Worm (Caenorhabditis elegans) whole organism, L4 larva: ENCODE results near the gene eppl-1.

Experiments used
- D1046.2 ChIP-seq: fragments of 200-800 bp; sonication (Bioruptor generic); IDR thresholded peaks from 2 replicates; pipeline ENCODE4 v1.3.6; 2022; ENCODE audit warnings: missing genetic modification characterization, missing compliant biosample characterization
- F26F4.8 ChIP-seq: fragments of 200-800 bp; sonication (Bioruptor generic); conservative IDR thresholded peaks from 2 replicates; pipeline ENCODE4 v1.3.6; 2022; ENCODE audit warnings: missing genetic modification characterization, missing compliant biosample characterization
- T20F7.1 ChIP-seq: fragments of 200-800 bp; sonication (Bioruptor generic); optimal IDR thresholded peaks from 2 replicates; lab custom pipeline; 2018; ENCODE audit warnings: mild to moderate bottlenecking, missing genetic modification characterization, missing compliant biosample characterization
- T26A8.4 ChIP-seq: fragments of 200-800 bp; sonication (Bioruptor generic); IDR thresholded peaks from 2 replicates; pipeline ENCODE4 v1.3.6; 2022; ENCODE audit warnings: missing genetic modification characterization, missing compliant biosample characterization
- Y5F2A.4 ChIP-seq: fragments of 200-800 bp; sonication (Bioruptor generic); optimal IDR thresholded peaks from 2 replicates; lab custom pipeline; 2018; ENCODE audit warnings: mild to moderate bottlenecking, missing genetic modification characterization, missing compliant biosample characterization
- Y75B8A.6 ChIP-seq: fragments of 200-800 bp; sonication (Bioruptor generic); IDR thresholded peaks from 2 replicates; pipeline ENCODE4 v1.3.6; 2022; ENCODE audit warnings: missing genetic modification reagents, missing genetic modification characterization, missing compliant biosample characterization
- ZK337.2 ChIP-seq: fragments of 200-800 bp; sonication (Bioruptor generic); IDR thresholded peaks from 2 replicates; pipeline ENCODE4 v1.3.6; 2022; ENCODE audit warnings: missing genetic modification reagents, missing genetic modification characterization, missing compliant biosample characterization
- arid-1 ChIP-seq: fragments of 200-800 bp; sonication (Bioruptor generic); conservative IDR thresholded peaks from 2 replicates; pipeline ENCODE4 v1.3.6; 2022; ENCODE audit warnings: missing genetic modification reagents, missing genetic modification characterization, missing compliant biosample characterization
- ceh-20 ChIP-seq: fragments of 200-800 bp; sonication (Bioruptor generic); IDR thresholded peaks from 2 replicates; pipeline ENCODE4 v1.3.6; 2022; ENCODE audit warnings: missing genetic modification reagents, missing genetic modification characterization, missing compliant biosample characterization
- ceh-32 ChIP-seq: sonication (generic microtip); optimal IDR thresholded peaks from 2 replicates; lab custom pipeline; 2016; ENCODE audit warnings: mild to moderate bottlenecking, missing genetic modification characterization, missing compliant biosample characterization; ENCODE audit not compliant: poor library complexity
- ces-1 ChIP-seq: fragments of 150-350 bp; sonication (generic microtip); optimal IDR thresholded peaks from 4 replicates; lab custom pipeline; 2014; ENCODE audit warnings: missing biosample characterization, missing genetic modification reagents, missing genetic modification characterization
- ctbp-1 ChIP-seq: fragments of 200-800 bp; sonication (Bioruptor generic); IDR thresholded peaks from 2 replicates; pipeline ENCODE4 v1.3.6; 2022; ENCODE audit warnings: missing genetic modification reagents, missing genetic modification characterization, missing compliant biosample characterization
- dmd-6 ChIP-seq: fragments of 200-800 bp; sonication (Bioruptor generic); IDR thresholded peaks from 2 replicates; pipeline ENCODE4 v1.3.6; 2022; ENCODE audit warnings: missing genetic modification reagents, missing genetic modification characterization, missing compliant biosample characterization
- duxl-1 ChIP-seq: sonication (generic microtip); optimal IDR thresholded peaks from 2 replicates; lab custom pipeline; 2016; ENCODE audit warnings: mild to moderate bottlenecking, missing genetic modification characterization, moderate library complexity, missing compliant biosample characterization; ENCODE audit not compliant: poor library complexity
- fos-1 ChIP-seq: fragments of 150-350 bp; optimal IDR thresholded peaks from 2 replicates; lab custom pipeline; 2014; ENCODE audit warnings: missing biosample characterization, missing genetic modification characterization
- jun-1 ChIP-seq: fragments of 150-350 bp; optimal IDR thresholded peaks from 2 replicates; lab custom pipeline; 2014; ENCODE audit warnings: missing biosample characterization, missing genetic modification reagents, missing genetic modification characterization
- lim-7 ChIP-seq: fragments of 200-800 bp; sonication (Bioruptor generic); IDR thresholded peaks from 2 replicates; pipeline ENCODE4 v1.3.6; 2022; ENCODE audit warnings: missing genetic modification characterization, missing compliant biosample characterization
- lin-1 ChIP-seq: fragments of 200-800 bp; sonication (Bioruptor generic); IDR thresholded peaks from 2 replicates; pipeline ENCODE4 v1.3.6; 2022; ENCODE audit warnings: missing genetic modification reagents, missing genetic modification characterization, missing compliant biosample characterization
- lin-15B ChIP-seq: fragments of 150-350 bp; sonication (generic microtip); optimal IDR thresholded peaks from 3 replicates; lab custom pipeline; 2014; ENCODE audit warnings: missing biosample characterization, missing genetic modification characterization
- lin-38 ChIP-seq: fragments of 200-800 bp; sonication (Bioruptor generic); IDR thresholded peaks from 2 replicates; pipeline ENCODE4 v1.3.6; 2022; ENCODE audit warnings: missing genetic modification reagents, missing genetic modification characterization, missing compliant biosample characterization
- lin-39 ChIP-seq: fragments of 150-350 bp; optimal IDR thresholded peaks from 2 replicates; lab custom pipeline; 2014; ENCODE audit warnings: missing biosample characterization, missing genetic modification reagents, missing genetic modification characterization
- madf-5 ChIP-seq, 2 experiments: fragments of 200-800 bp; sonication (Bioruptor generic); IDR thresholded peaks; 2 replicates each; pipeline ENCODE4 v1.3.6; 2022; ENCODE audit warnings: missing compliant biosample characterization in 2 of 2, missing genetic modification characterization in 2 of 2
- madf-9 ChIP-seq: fragments of 200-800 bp; sonication (Bioruptor generic); conservative IDR thresholded peaks from 2 replicates; pipeline ENCODE4 v1.3.6; 2022; ENCODE audit warnings: missing genetic modification reagents, missing genetic modification characterization, missing compliant biosample characterization
- mdl-1 ChIP-seq, 2 experiments: fragments of 150-350 bp in 1 of 2; sonication (generic microtip) in 1 of 2; optimal IDR thresholded peaks; 2 replicates each; lab custom pipeline; 2014 to 2017; ENCODE audit warnings: missing biosample characterization in 2 of 2, missing genetic modification characterization in 2 of 2
- mdt-29 ChIP-seq: fragments of 200-800 bp; sonication (Bioruptor generic); IDR thresholded peaks from 2 replicates; pipeline ENCODE4 v1.3.6; 2022; ENCODE audit warnings: missing genetic modification reagents, missing genetic modification characterization, missing compliant biosample characterization
- mxl-2 ChIP-seq: fragments of 200-800 bp; sonication (Bioruptor generic); conservative IDR thresholded peaks from 2 replicates; pipeline ENCODE4 v1.3.6; 2022; ENCODE audit warnings: missing genetic modification reagents, missing genetic modification characterization, missing compliant biosample characterization
- nhr-10 ChIP-seq: fragments of 150-350 bp; optimal IDR thresholded peaks from 2 replicates; lab custom pipeline; 2014; ENCODE audit warnings: missing biosample characterization, missing genetic modification characterization
- nhr-102 ChIP-seq: sonication (generic microtip); optimal IDR thresholded peaks from 2 replicates; lab custom pipeline; 2016; ENCODE audit warnings: mild to moderate bottlenecking, missing genetic modification characterization, moderate library complexity, missing compliant biosample characterization
- nhr-237 ChIP-seq: sonication (generic microtip); optimal IDR thresholded peaks from 2 replicates; lab custom pipeline; 2017; ENCODE audit warnings: missing biosample characterization, missing genetic modification characterization
- nhr-42 ChIP-seq: fragments of 200-800 bp; sonication (Bioruptor generic); IDR thresholded peaks from 2 replicates; pipeline ENCODE4 v1.3.6; 2022; ENCODE audit warnings: missing genetic modification characterization, missing compliant biosample characterization
- nhr-48 ChIP-seq: sonication (generic microtip); optimal IDR thresholded peaks from 2 replicates; lab custom pipeline; 2016; ENCODE audit warnings: mild to moderate bottlenecking, missing genetic modification characterization, missing compliant biosample characterization
- pha-4 ChIP-seq, 2 experiments: fragments of 150-350 bp in 1 of 2; fragments of 200-800 bp in 1 of 2; sonication (Bioruptor generic) in 1 of 2; IDR thresholded peaks in 1 of 2; optimal IDR thresholded peaks in 1 of 2; 2 replicates each; pipeline versions ENCODE4 v1.3.6 to Lab custom; 2014 to 2022; ENCODE audit warnings: missing genetic modification characterization in 2 of 2, missing genetic modification reagents in 2 of 2, missing biosample characterization in 1 of 2, missing compliant biosample characterization in 1 of 2
- rbr-2 ChIP-seq: sonication (generic microtip); optimal IDR thresholded peaks from 2 replicates; lab custom pipeline; 2016; ENCODE audit warnings: missing genotype, missing genetic modification characterization, missing compliant biosample characterization
- saeg-2 ChIP-seq: fragments of 200-800 bp; sonication (Bioruptor generic); IDR thresholded peaks from 2 replicates; pipeline ENCODE4 v1.3.6; 2022; ENCODE audit warnings: missing genetic modification reagents, missing genetic modification characterization, missing compliant biosample characterization
- set-16 ChIP-seq: fragments of 200-800 bp; sonication (Bioruptor generic); IDR thresholded peaks from 2 replicates; pipeline ENCODE4 v1.3.6; 2022; ENCODE audit warnings: missing genetic modification reagents, missing genetic modification characterization, missing compliant biosample characterization
- skn-1 ChIP-seq: fragments of 150-350 bp; optimal IDR thresholded peaks from 2 replicates; lab custom pipeline; 2014; ENCODE audit warnings: missing biosample characterization, missing genetic modification characterization
- snpc-1.2 ChIP-seq: fragments of 200-800 bp; sonication (Bioruptor generic); IDR thresholded peaks from 2 replicates; pipeline ENCODE4 v1.3.6; 2022; ENCODE audit warnings: missing genetic modification reagents, missing genetic modification characterization, missing compliant biosample characterization
- spr-1 ChIP-seq: sonication (generic microtip); optimal IDR thresholded peaks from 2 replicates; lab custom pipeline; 2016; ENCODE audit warnings: mild to moderate bottlenecking, missing genetic modification characterization, missing compliant biosample characterization
- spr-3 ChIP-seq: fragments of 200-800 bp; sonication (Bioruptor generic); optimal IDR thresholded peaks from 2 replicates; lab custom pipeline; 2018; ENCODE audit warnings: mild to moderate bottlenecking, missing genetic modification characterization, missing compliant biosample characterization
- tra-1 ChIP-seq: fragments of 200-800 bp; sonication (Bioruptor generic); IDR thresholded peaks from 2 replicates; pipeline ENCODE4 v1.3.6; 2022; ENCODE audit warnings: missing genetic modification reagents, missing genetic modification characterization, missing compliant biosample characterization
- unc-130 ChIP-seq: sonication (generic microtip); optimal IDR thresholded peaks from 2 replicates; lab custom pipeline; 2016; ENCODE audit warnings: missing genetic modification reagents, missing genetic modification characterization, missing compliant biosample characterization
- zfp-2 ChIP-seq: sonication (generic microtip); optimal IDR thresholded peaks from 2 replicates; lab custom pipeline; 2016; ENCODE audit warnings: mild to moderate bottlenecking, missing genetic modification characterization, missing compliant biosample characterization
- ztf-11 ChIP-seq: fragments of 150-350 bp; optimal IDR thresholded peaks from 2 replicates; lab custom pipeline; 2014; ENCODE audit warnings: missing biosample characterization, missing genetic modification characterization
- ztf-7 ChIP-seq: fragments of 150-350 bp; optimal IDR thresholded peaks from 2 replicates; lab custom pipeline; 2014; ENCODE audit warnings: missing biosample characterization, missing genetic modification characterization

eppl-1 gene

ce11 chrIV:8432709-8433108 lies 18.9 kb downstream of the eppl-1 start, which contains the start of the genes T26A8.4 and pdtf-1 (continued):
- TF ChIP-seq lin-15B (peak; percentile 50), set-16 (GFP tag; lab: Robert Waterston, UW) (peak; percentile 76), spr-1 (tag; lab: Kevin White, UChicago) (peak; percentile 64), T26A8.4 (no peak), nhr-102 (tag; lab: Kevin White, UChicago) (peak; percentile 80), arid-1 (GFP tag; lab: Robert Waterston, UW) (peak; percentile 87), Y5F2A.4 (peak; percentile 16), ztf-11 (tag; lab: Kevin White, UChicago) (no peak), mxl-2 (GFP tag; lab: Robert Waterston, UW) (no peak; the same call in 1 of the 2 replicates), ctbp-1 (GFP tag; lab: Robert Waterston, UW) (peak; percentile 72), D1046.2 (peak; percentile 99), zfp-2 (tag; lab: Kevin White, UChicago) (peak; percentile 79), Y75B8A.6 (GFP tag; lab: Robert Waterston, UW) (0 out of 2 replicates have a peak, but pooled peaks have one; percentile 79), ZK337.2 (GFP tag; lab: Robert Waterston, UW) (no peak), rbr-2 (tag; lab: Kevin White, UChicago) (peak; percentile 89), saeg-2 (GFP tag; lab: Robert Waterston, UW) (peak; percentile 66; the same call in 1 of the 2 replicates), snpc-1.2 (GFP tag; lab: Robert Waterston, UW) (peak; percentile 80)

- TF ChIP-seq nhr-42 (GFP tag; lab: Robert Waterston, UW) (peak; percentile 92), lim-7 (GFP tag; lab: Robert Waterston, UW) (no peak; the same call in 1 of the 2 replicates), ceh-20 (GFP tag; lab: Robert Waterston, UW) (peak; percentile 60), tra-1 (GFP tag; lab: Robert Waterston, UW) (peak; percentile 34; the same call in 1 of the 2 replicates), ceh-32 (tag; lab: Kevin White, UChicago) (no peak), arid-1 (GFP tag; lab: Robert Waterston, UW) (peak; percentile 82), duxl-1 (tag; lab: Kevin White, UChicago) (peak; percentile 49), T20F7.1 (GFP tag; lab: Kevin White, UChicago) (peak; percentile 45), pha-4 (GFP tag; IDR thresholded peaks at IDR 0.05; lab: Robert Waterston, UW) (peak; percentile 60), pha-4 (tag; optimal IDR thresholded peaks at IDR 0.05; lab: Kevin White, UChicago) (peak; percentile 10), mdl-1 (tag; optimal IDR thresholded peaks at IDR 0.05; lab: Kevin White, UChicago) (peak; percentile 61 to 91), spr-3 (GFP tag; lab: Kevin White, UChicago) (peak; percentile 42), jun-1 (tag; lab: Kevin White, UChicago) (no peak), unc-130 (GFP tag; lab: Kevin White, UChicago) (no peak), lin-38 (GFP tag; lab: Robert Waterston, UW) (peak; percentile 53), ztf-7 (no peak), mxl-2 (GFP tag; lab: Robert Waterston, UW) (no peak), madf-9 (GFP tag; lab: Robert Waterston, UW) (peak; percentile 29; the same call in 1 of the 2 replicates), nhr-102 (tag; lab: Kevin White, UChicago) (peak; percentile 24), nhr-10 (no peak), fos-1 (tag; lab: Kevin White, UChicago) (no peak), ctbp-1 (GFP tag; lab: Robert Waterston, UW) (peak; percentile 41; the same call in 1 of the 2 replicates), snpc-1.2 (GFP tag; lab: Robert Waterston, UW) (peak; percentile 24; the same call in 1 of the 2 replicates), lin-1 (peak; percentile 70), nhr-237 (no peak), F26F4.8 (no peak), skn-1 (tag; lab: Kevin White, UChicago) (no peak), ztf-11 (tag; lab: Kevin White, UChicago) (no peak), madf-5 (GFP tag; IDR thresholded peaks at IDR 0.05; lab: Robert Waterston, UW) (0 out of 4 replicates have a peak, but pooled peaks of 1 of the 2 experiments have one; percentile 18), dmd-6 (GFP tag; lab: Robert Waterston, UW) (peak; percentile 68), mdt-29 (peak; percentile 9), nhr-48 (tag; lab: Kevin White, UChicago) (no peak), lin-15B (peak; percentile 2), Y5F2A.4 (no peak), lin-39 (tag; lab: Kevin White, UChicago) (peak; percentile 73), ces-1 (GFP tag; lab: Kevin White, UChicago) (no peak)
Measured at ce11 chrIV:8431567-8432458, 19.7 kb downstream of the eppl-1 start.
